Worm (Caenorhabditis elegans) whole organism, mixed stage, embryonic: ENCODE measurements around the gene F23F1.5.

Experiments used
- M03D4.4 ChIP-seq: sonication (generic microtip); optimal IDR thresholded peaks from 2 replicates; lab custom pipeline; 2017; ENCODE audit warnings: mild to moderate bottlenecking, missing genetic modification characterization, missing compliant biosample characterization
- nhr-76 ChIP-seq: sonication (generic microtip); optimal IDR thresholded peaks from 2 replicates; lab custom pipeline; 2017; ENCODE audit warnings: missing biosample characterization, missing genetic modification characterization
- pha-4 ChIP-seq: fragments of 150-350 bp; optimal IDR thresholded peaks from 2 replicates; lab custom pipeline; 2018; ENCODE audit warnings: missing biosample characterization, missing genetic modification reagents, missing genetic modification characterization
- sem-2 ChIP-seq: fragments of 200-800 bp; sonication (Bioruptor generic); optimal IDR thresholded peaks from 2 replicates; lab custom pipeline; 2018; ENCODE audit warnings: mild to moderate bottlenecking, missing genetic modification characterization, missing compliant biosample characterization

DNA sequence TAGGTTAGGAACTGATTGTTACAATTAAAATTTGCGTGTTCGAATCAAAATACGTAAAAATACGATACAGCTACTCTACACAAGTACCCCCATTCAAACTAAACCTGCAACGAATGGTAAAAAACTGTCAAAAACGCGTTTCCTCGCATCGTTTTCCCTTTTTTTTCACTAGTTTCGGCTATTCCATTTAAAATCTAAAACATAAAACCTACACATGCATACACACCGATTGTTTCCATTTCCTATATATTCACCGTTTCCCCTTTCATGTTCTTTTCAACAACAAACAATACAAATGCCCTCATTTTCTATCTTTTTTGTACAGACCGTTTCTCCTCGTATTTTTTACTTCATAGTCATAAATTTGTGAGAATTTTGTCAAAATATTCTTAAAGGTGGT lies 37.4 kb upstream of the F23F1.5 start:
- TF ChIP-seq pha-4 (tag; lab: Kevin White, UChicago) (no peak), M03D4.4 (tag; lab: Kevin White, UChicago) (no peak), nhr-76 (tag; lab: Kevin White, UChicago) (no peak), sem-2 (GFP tag; lab: Kevin White, UChicago) (no peak)
